Fruit fly (Drosophila melanogaster) whole organism, adult: ENCODE results near the gene phol.

Experiments used
- CG11617 ChIP-seq: fragments of 200-800 bp; sonication (Bioruptor generic); optimal IDR thresholded peaks from 2 replicates; lab custom pipeline; 2017; ENCODE audit warnings: mild to moderate bottlenecking, missing biosample characterization, missing genetic modification reagents, missing genetic modification characterization
- CG12768 ChIP-seq: fragments of 200-800 bp; sonication (Bioruptor generic); optimal IDR thresholded peaks from 2 replicates; lab custom pipeline; 2017; ENCODE audit warnings: missing biosample characterization, missing genetic modification characterization, mild to moderate bottlenecking, moderate library complexity, missing genetic modification reagents
- CG14711 ChIP-seq: fragments of 200-800 bp; sonication (Bioruptor generic); optimal IDR thresholded peaks from 2 replicates; lab custom pipeline; 2018; ENCODE audit warnings: missing biosample characterization, mild to moderate bottlenecking, missing genetic modification characterization, moderate library complexity
- CG1620 ChIP-seq: fragments of 200-800 bp; sonication (Bioruptor generic); optimal IDR thresholded peaks from 2 replicates; lab custom pipeline; 2016; ENCODE audit warnings: missing biosample characterization, missing genetic modification characterization
- CG33017 ChIP-seq: fragments of 200-800 bp; sonication (Bioruptor generic); optimal IDR thresholded peaks from 2 replicates; lab custom pipeline; 2018; ENCODE audit warnings: missing biosample characterization, mild to moderate bottlenecking, missing genetic modification characterization, moderate library complexity
- CG5204 ChIP-seq: fragments of 200-800 bp; sonication (Bioruptor generic); optimal IDR thresholded peaks from 2 replicates; lab custom pipeline; 2016; ENCODE audit warnings: missing biosample characterization, missing genetic modification characterization
- CG7045 ChIP-seq: fragments of 200-800 bp; sonication (Bioruptor generic); optimal IDR thresholded peaks from 2 replicates; lab custom pipeline; 2017; ENCODE audit warnings: missing biosample characterization, mild to moderate bottlenecking, missing genetic modification characterization
- CG7101 ChIP-seq: fragments of 200-800 bp; sonication (Bioruptor generic); optimal IDR thresholded peaks from 2 replicates; lab custom pipeline; 2018; ENCODE audit warnings: missing biosample characterization, mild to moderate bottlenecking, missing genetic modification characterization, moderate library complexity
- Clk ChIP-seq: fragments of 200-800 bp; sonication (Bioruptor generic); optimal IDR thresholded peaks from 2 replicates; lab custom pipeline; 2017; ENCODE audit warnings: missing biosample characterization, missing genetic modification characterization
- Crg-1 ChIP-seq: fragments of 200-800 bp; sonication (Bioruptor generic); optimal IDR thresholded peaks from 2 replicates; lab custom pipeline; 2016; ENCODE audit warnings: missing biosample characterization, missing genetic modification characterization
- Hr96 ChIP-seq: fragments of 200-800 bp; sonication (Bioruptor generic); optimal IDR thresholded peaks from 2 replicates; lab custom pipeline; 2016; ENCODE audit warnings: missing biosample characterization, missing genetic modification characterization
- Mnt ChIP-seq: fragments of 200-800 bp; sonication (Bioruptor generic); optimal IDR thresholded peaks from 2 replicates; lab custom pipeline; 2016; ENCODE audit warnings: missing biosample characterization, mild to moderate bottlenecking, missing genetic modification characterization
- bab1 ChIP-seq: fragments of 200-800 bp; sonication (Bioruptor generic); optimal IDR thresholded peaks from 3 replicates; lab custom pipeline; 2019; ENCODE audit warnings: missing biosample characterization, mild to moderate bottlenecking, missing genetic modification characterization, moderate library complexity
- cic ChIP-seq: fragments of 200-800 bp; sonication (Bioruptor generic); optimal IDR thresholded peaks from 2 replicates; lab custom pipeline; 2017; ENCODE audit warnings: missing biosample characterization, mild to moderate bottlenecking, missing genetic modification characterization, moderate library complexity
- cnc ChIP-seq, 2 experiments: fragments of >200 bp; optimal IDR thresholded peaks; 2 replicates each; lab custom pipeline; 2017
- kay ChIP-seq: fragments of 200-800 bp; sonication (Bioruptor generic); peaks from one replicate; lab custom pipeline; 2016; ENCODE audit warnings: missing biosample characterization, missing genetic modification characterization, borderline replicate concordance
- ovo ChIP-seq: fragments of 200-800 bp; sonication (Bioruptor generic); optimal IDR thresholded peaks from 2 replicates; lab custom pipeline; 2016; ENCODE audit warnings: missing biosample characterization, missing genetic modification characterization
- pad ChIP-seq: fragments of 200-800 bp; sonication (Bioruptor generic); optimal IDR thresholded peaks from 3 replicates; lab custom pipeline; 2017; ENCODE audit warnings: missing biosample characterization, missing genetic modification characterization, mild to moderate bottlenecking, moderate library complexity, missing genetic modification reagents
- tj ChIP-seq: fragments of 200-800 bp; sonication (Bioruptor generic); optimal IDR thresholded peaks from 3 replicates; lab custom pipeline; 2017; ENCODE audit warnings: missing biosample characterization, mild to moderate bottlenecking, missing genetic modification characterization, moderate library complexity
- toe ChIP-seq: fragments of 200-800 bp; sonication (Bioruptor generic); optimal IDR thresholded peaks from 2 replicates; lab custom pipeline; 2016; ENCODE audit warnings: missing biosample characterization, missing genetic modification characterization

phol gene

dm6 chr3L:9490432-9490831 is 34.4 kb upstream of the phol start:
- no peak for TF ChIP-seq CG5204 (GFP tag; lab: Kevin White, UChicago)
- TF ChIP-seq toe (GFP tag; lab: Kevin White, UChicago) = no peak
- TF ChIP-seq pad (GFP tag; lab: Kevin White, UChicago) = no peak
- no peak for TF ChIP-seq CG12768 (GFP tag; lab: Kevin White, UChicago)

- no peak for TF ChIP-seq kay
- TF ChIP-seq pad (GFP tag; lab: Kevin White, UChicago) = no peak
- no peak for TF ChIP-seq Clk (GFP tag; lab: Kevin White, UChicago)
Measured at dm6 chr3L:9489627-9490026, 33.5 kb upstream of the phol start.

dm6 chr3L:9489133-9489532 is 33.1 kb upstream of the phol start, which contains the start of gene CG32036:
TSS of gene CG32036 (minus strand) at chr3L:9489233.
- no peak for TF ChIP-seq tj (GFP tag; lab: Kevin White, UChicago)
- TF ChIP-seq Hr96 (GFP tag; lab: Kevin White, UChicago) = no peak
- TF ChIP-seq CG7101 (tag; lab: Kevin White, UChicago) = no peak
- TF ChIP-seq CG12768 (GFP tag; lab: Kevin White, UChicago) = no peak
- TF ChIP-seq CG1620 (GFP tag; lab: Kevin White, UChicago) = no peak
- TF ChIP-seq ovo = no peak
- TF ChIP-seq CG33017 = no peak
- no peak for TF ChIP-seq CG7045 (GFP tag; lab: Kevin White, UChicago)
- TF ChIP-seq kay = no peak
- no peak for TF ChIP-seq cnc (optimal IDR thresholded peaks at IDR 0.05; lab: Kevin White, UChicago)
- no peak for TF ChIP-seq CG11617 (GFP tag; lab: Kevin White, UChicago)
- TF ChIP-seq pad (GFP tag; lab: Kevin White, UChicago) = no peak
- TF ChIP-seq Mnt (GFP tag; lab: Kevin White, UChicago) = no peak
- TF ChIP-seq Clk (GFP tag; lab: Kevin White, UChicago) = no peak

DNA sequence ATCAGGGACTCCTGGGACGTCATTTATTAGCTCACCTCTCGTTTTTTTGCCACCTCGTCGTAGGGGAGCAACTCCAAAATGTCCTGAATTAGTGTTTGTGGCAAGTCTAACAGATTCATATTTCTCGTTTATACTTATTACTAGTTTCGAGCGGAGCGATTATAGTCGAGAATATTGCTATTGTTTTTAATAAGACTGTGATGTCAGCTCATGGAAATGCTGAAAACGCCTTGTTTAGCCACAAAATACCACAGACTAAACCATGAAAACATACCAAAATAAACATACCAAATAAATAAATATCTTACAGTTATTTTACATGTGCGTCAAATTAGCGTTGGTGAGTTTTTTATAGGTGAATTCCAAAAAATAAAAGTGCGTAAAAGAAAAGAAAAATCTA is 31.5 kb upstream of the phol start, which contains the start of gene pall:
pall (minus strand) TSS at position 205 of the 400 bp plus-strand sequence.
- TF ChIP-seq toe (GFP tag; lab: Kevin White, UChicago) (no peak), CG12768 (GFP tag; lab: Kevin White, UChicago) (no peak), cic (GFP tag; lab: Kevin White, UChicago) (no peak), bab1 (peak; percentile 56), Clk (GFP tag; lab: Kevin White, UChicago) (no peak), Mnt (GFP tag; lab: Kevin White, UChicago) (peak; percentile 10), CG7101 (tag; lab: Kevin White, UChicago) (peak; percentile 12)

dm6 chr3L:9476829-9477228 is 20.7 kb upstream of the phol start, which contains the start of the genes Uch-L5 and Jarid2:
TSS of gene Uch-L5 (minus strand) at chr3L:9476965.
TSS of gene Jarid2 (plus strand) at chr3L:9477038.
- TF ChIP-seq tj (GFP tag; lab: Kevin White, UChicago) = peak; percentile 70
- peak; percentile 45 for TF ChIP-seq Crg-1 (GFP tag; lab: Kevin White, UChicago)
- peak; percentile 8 for TF ChIP-seq CG11617 (GFP tag; lab: Kevin White, UChicago)
- TF ChIP-seq cic (GFP tag; lab: Kevin White, UChicago) = peak; percentile 34
- peak; percentile 12 for TF ChIP-seq CG12768 (GFP tag; lab: Kevin White, UChicago)
- peak; percentile 81 to 92 for TF ChIP-seq cnc (optimal IDR thresholded peaks at IDR 0.05; lab: Kevin White, UChicago)
- TF ChIP-seq CG1620 (GFP tag; lab: Kevin White, UChicago) = peak; percentile 56
- peak; percentile 16 for TF ChIP-seq CG7045 (GFP tag; lab: Kevin White, UChicago)
- no peak for TF ChIP-seq kay
- peak; percentile 63 for TF ChIP-seq CG14711
- peak; percentile 84 for TF ChIP-seq bab1
- peak; percentile 69 for TF ChIP-seq Mnt (GFP tag; lab: Kevin White, UChicago)
- peak; percentile 37 for TF ChIP-seq pad (GFP tag; lab: Kevin White, UChicago)
- TF ChIP-seq CG33017 = peak; percentile 26
- TF ChIP-seq CG5204 (GFP tag; lab: Kevin White, UChicago) = no peak
- TF ChIP-seq ovo = peak; percentile 47
- no peak for TF ChIP-seq toe (GFP tag; lab: Kevin White, UChicago)
- TF ChIP-seq CG7101 (tag; lab: Kevin White, UChicago) = peak; percentile 61
- no peak for TF ChIP-seq Hr96 (GFP tag; lab: Kevin White, UChicago)
- TF ChIP-seq Clk (GFP tag; lab: Kevin White, UChicago) = no peak

- no peak for TF ChIP-seq CG12768 (GFP tag; lab: Kevin White, UChicago)
- no peak for TF ChIP-seq tj (GFP tag; lab: Kevin White, UChicago)
- TF ChIP-seq Clk (GFP tag; lab: Kevin White, UChicago) = no peak
- TF ChIP-seq CG7045 (GFP tag; lab: Kevin White, UChicago) = no peak
- TF ChIP-seq bab1 = no peak
- no peak for TF ChIP-seq cnc (optimal IDR thresholded peaks at IDR 0.05; lab: Kevin White, UChicago)
- no peak for TF ChIP-seq CG11617 (GFP tag; lab: Kevin White, UChicago)
- TF ChIP-seq CG5204 (GFP tag; lab: Kevin White, UChicago) = no peak
- no peak for TF ChIP-seq kay
- TF ChIP-seq CG14711 = no peak
- TF ChIP-seq CG33017 = no peak
- TF ChIP-seq cic (GFP tag; lab: Kevin White, UChicago) = no peak
- TF ChIP-seq CG7101 (tag; lab: Kevin White, UChicago) = no peak
- TF ChIP-seq CG1620 (GFP tag; lab: Kevin White, UChicago) = no peak
- TF ChIP-seq toe (GFP tag; lab: Kevin White, UChicago) = no peak
Measured at dm6 chr3L:9471151-9471903, 15.2 kb upstream of the phol start.
